Worm (Caenorhabditis elegans): ENCODE measurements around the gene mtss-1.

The mtss-1 gene

DNA sequence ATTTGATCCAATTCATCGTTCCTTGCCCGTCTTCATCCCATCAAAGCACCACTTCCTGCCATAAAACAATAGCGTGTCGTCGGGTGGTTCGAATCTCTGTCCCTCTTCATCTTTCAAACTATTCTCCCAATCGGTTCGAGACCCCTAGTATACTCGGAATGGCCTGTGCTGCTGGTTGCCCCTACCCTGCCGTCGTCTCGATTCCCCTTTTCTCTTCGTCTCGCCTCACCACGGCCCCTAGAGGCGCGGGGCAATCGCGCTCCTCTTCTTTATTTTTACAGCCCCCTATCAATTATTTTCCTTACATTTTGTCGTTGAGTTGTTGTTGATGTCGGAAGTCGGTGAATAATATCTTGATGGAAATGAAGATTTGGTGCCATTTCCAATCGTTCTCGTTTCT lies 20.6 kb downstream of the mtss-1 start:
- TF ChIP-seq nhr-237 (tag; optimal IDR thresholded peaks at IDR 0.05): no peak
- TF ChIP-seq lsy-2 (tag; optimal IDR thresholded peaks at IDR 0.05): peak in 1 of 2 experiments; percentile 8
- no peak for TF ChIP-seq ZK337.2 (GFP tag; IDR thresholded peaks at IDR 0.05)
- TF ChIP-seq T20F7.1 (GFP tag; optimal IDR thresholded peaks at IDR 0.05): no peak
- no peak for TF ChIP-seq nhr-11 (tag; optimal IDR thresholded peaks at IDR 0.05)
- no peak for TF ChIP-seq ces-1 (GFP tag; optimal IDR thresholded peaks at IDR 0.05)
- TF ChIP-seq zip-2 (tag; optimal IDR thresholded peaks at IDR 0.05): no peak
- no peak for TF ChIP-seq attf-4 (tag; optimal IDR thresholded peaks at IDR 0.05)
- no peak for TF ChIP-seq ama-1 (optimal IDR thresholded peaks at IDR 0.05)
- TF ChIP-seq sdz-12 (GFP tag; optimal IDR thresholded peaks at IDR 0.05): no peak
- no peak for TF ChIP-seq vab-7 (GFP tag; IDR thresholded peaks at IDR 0.05)
- no peak for TF ChIP-seq tra-1 (GFP tag; IDR thresholded peaks at IDR 0.05)
- TF ChIP-seq aha-1 (tag): peak; percentile 84
- peak; percentile 36; the same call in 1 of the 2 replicates for TF ChIP-seq set-16 (GFP tag; IDR thresholded peaks at IDR 0.05)
- no peak for TF ChIP-seq ZK546.5 (tag; optimal IDR thresholded peaks at IDR 0.05)
- TF ChIP-seq nhr-48 (tag; optimal IDR thresholded peaks at IDR 0.05): no peak

DNA sequence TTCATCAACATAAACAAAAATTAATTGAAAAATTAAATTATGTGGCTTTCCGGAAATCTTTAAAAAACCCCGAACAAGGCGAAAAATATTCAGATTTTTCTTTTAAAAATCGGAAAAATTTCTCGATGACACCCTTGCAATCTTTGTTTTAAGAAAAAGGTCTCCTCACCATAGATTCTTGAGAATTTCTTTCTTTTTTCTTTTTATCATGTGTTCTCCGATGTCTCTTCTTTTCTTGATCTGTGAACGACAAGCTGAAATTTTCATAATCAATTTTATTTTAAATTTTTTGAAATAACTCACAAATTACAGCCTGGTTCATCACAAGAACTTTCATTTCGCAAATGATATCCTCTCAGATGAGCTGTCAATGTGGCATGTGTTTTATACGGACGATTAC lies 23.1 kb downstream of the mtss-1 start, which contains the start of the genes zfp-1 and F54F2.14:
TSS of gene zfp-1 (plus strand) at position 301 of the 400 bp plus-strand sequence.
TSS of gene F54F2.14 (plus strand) at position 312 of the 400 bp plus-strand sequence.
- TF ChIP-seq attf-4 (tag; optimal IDR thresholded peaks at IDR 0.05) (no peak), hlh-11 (tag; optimal IDR thresholded peaks at IDR 0.05) (no peak), dmd-9 (GFP tag; IDR thresholded peaks at IDR 0.05) (no peak), zag-1 (tag; optimal IDR thresholded peaks at IDR 0.05) (no peak), ceh-82 (tag; optimal IDR thresholded peaks at IDR 0.05) (no peak), Y75B8A.6 (GFP tag; IDR thresholded peaks at IDR 0.05) (no peak), daf-8 (GFP tag; IDR thresholded peaks at IDR 0.05) (no peak), mxl-3 (GFP tag; optimal IDR thresholded peaks at IDR 0.05) (no peak), ZK337.2 (GFP tag; IDR thresholded peaks at IDR 0.05) (no peak), fkh-10 (GFP tag; optimal IDR thresholded peaks at IDR 0.05) (no peak), F49E8.2 (tag; optimal IDR thresholded peaks at IDR 0.05; ENCODE audit: borderline replicate concordance) (no peak), set-16 (GFP tag; IDR thresholded peaks at IDR 0.05) (no peak)

DNA sequence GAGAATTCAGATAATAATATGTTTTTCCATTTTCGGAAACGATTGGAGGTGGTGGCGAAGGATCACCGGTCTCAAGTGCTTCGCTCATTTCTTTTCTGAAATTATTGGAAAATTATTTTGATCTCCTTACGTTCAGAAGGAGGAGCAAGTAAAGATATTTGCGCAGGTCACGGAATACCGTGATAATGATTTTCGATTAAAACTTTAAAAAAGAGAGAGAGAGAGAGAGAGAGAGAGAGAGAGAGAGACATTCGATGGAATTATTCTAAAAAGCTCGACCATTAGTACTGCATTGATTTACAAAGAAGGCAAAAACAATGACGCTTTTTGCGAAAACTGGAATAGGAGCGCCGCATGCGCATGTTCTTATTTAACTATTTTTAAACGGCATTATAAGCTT lies 24.1 kb downstream of the mtss-1 start, which contains the start of gene ztf-1:
TSS of gene ztf-1 (minus strand) at position 101 of the 400 bp plus-strand sequence.
- TF ChIP-seq dve-1 (tag; optimal IDR thresholded peaks at IDR 0.05; ENCODE audit: insufficient read depth) (no peak), unc-62 (GFP tag; optimal IDR thresholded peaks at IDR 0.05 in 1 of 2) (peak in 1 of 2 experiments; percentile 69), unc-62 (tag; optimal IDR thresholded peaks at IDR 0.05) (no peak)

DNA sequence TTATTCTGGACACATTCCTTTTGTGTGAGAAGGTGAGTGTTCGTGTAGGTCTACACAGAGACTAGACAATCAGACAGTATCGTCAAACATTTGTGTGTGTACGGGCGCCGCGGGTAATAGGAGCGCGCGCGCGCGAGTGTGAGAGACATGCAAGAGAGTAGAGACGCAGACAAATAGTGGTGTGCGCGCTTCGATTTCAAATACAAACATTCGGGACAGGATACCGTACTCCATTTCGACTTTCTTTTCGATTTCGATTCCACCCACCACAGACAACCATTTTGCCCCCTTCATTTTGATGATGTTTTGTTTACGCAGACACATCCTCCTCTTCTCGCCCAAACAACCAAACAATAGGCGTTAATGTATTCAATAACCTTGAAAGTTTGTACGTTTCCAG lies 26.7 kb downstream of the mtss-1 start:
- TF ChIP-seq daf-12 (tag; optimal IDR thresholded peaks at IDR 0.05) (no peak), dpl-1 (GFP tag; optimal IDR thresholded peaks at IDR 0.05) (peak; percentile 47), dve-1 (tag; optimal IDR thresholded peaks at IDR 0.05; ENCODE audit: insufficient read depth) (peak; percentile 77), nhr-111 (GFP tag; optimal IDR thresholded peaks at IDR 0.05) (no peak), T20F7.1 (GFP tag; optimal IDR thresholded peaks at IDR 0.05) (peak; percentile 39), lin-13 (GFP tag; optimal IDR thresholded peaks at IDR 0.05) (peak; percentile 25), snpc-1.2 (GFP tag; IDR thresholded peaks at IDR 0.05) (no peak), hlh-11 (tag; optimal IDR thresholded peaks at IDR 0.05) (peak; percentile 95), fkh-10 (GFP tag; optimal IDR thresholded peaks at IDR 0.05) (no peak), F26F4.8 (GFP tag; conservative IDR thresholded peaks at IDR 0.05) (no peak), vab-7 (GFP tag; IDR thresholded peaks at IDR 0.05) (0 out of 2 replicates have a peak, but pooled peaks have one; percentile 38), ces-1 (GFP tag; optimal IDR thresholded peaks at IDR 0.05) (no peak), unc-62 (GFP tag; optimal IDR thresholded peaks at IDR 0.05 in 1 of 2) (peak in 1 of 2 experiments; percentile 99), unc-62 (tag; optimal IDR thresholded peaks at IDR 0.05) (no peak), jun-1 (tag; optimal IDR thresholded peaks at IDR 0.05) (peak; percentile 28), mdt-29 (GFP tag; IDR thresholded peaks at IDR 0.05) (no peak), mes-2 (tag; optimal IDR thresholded peaks at IDR 0.05; ENCODE audit: poor library complexity, severe bottlenecking) (peak; percentile 76), ceh-28 (tag; optimal IDR thresholded peaks at IDR 0.05) (no peak), unc-39 (tag; optimal IDR thresholded peaks at IDR 0.05) (no peak), Y48G9A.11 (GFP tag; IDR thresholded peaks at IDR 0.05) (no peak), ztf-11 (tag; optimal IDR thresholded peaks at IDR 0.05) (no peak), lin-1 (GFP tag; IDR thresholded peaks at IDR 0.05) (peak; percentile 49; the same call in 1 of the 2 replicates), zfp-3 (GFP tag; conservative IDR thresholded peaks at IDR 0.05) (0 out of 2 replicates have a peak, but pooled peaks have one; percentile 57), lir-3 (tag; optimal IDR thresholded peaks at IDR 0.05) (no peak), mxl-2 (GFP tag; conservative IDR thresholded peaks at IDR 0.05) (no peak), ctbp-1 (GFP tag; IDR thresholded peaks at IDR 0.05) (peak; percentile 71; the same call in 1 of the 2 replicates)
